Worm (Caenorhabditis elegans) whole organism, L3 larva: ENCODE measurements around the gene ctns-1.

Experiments
- R02D3.7 ChIP-seq: fragments of 150-350 bp; optimal IDR thresholded peaks from 2 replicates; lab custom pipeline; 2014; ENCODE audit warnings: missing biosample characterization, missing genetic modification characterization
- aly-2 ChIP-seq: fragments of 150-350 bp; optimal IDR thresholded peaks from 2 replicates; lab custom pipeline; 2014; ENCODE audit warnings: missing biosample characterization, missing genetic modification characterization
- ama-1 ChIP-seq: fragments of 150-350 bp; optimal IDR thresholded peaks from 2 replicates; lab custom pipeline; 2018
- ceh-16 ChIP-seq: sonication (generic microtip); optimal IDR thresholded peaks from 2 replicates; lab custom pipeline; 2017; ENCODE audit warnings: missing biosample characterization, missing genetic modification characterization
- ceh-28 ChIP-seq: fragments of 150-350 bp; optimal IDR thresholded peaks from 2 replicates; lab custom pipeline; 2014; ENCODE audit warnings: missing biosample characterization, missing genetic modification reagents, missing genetic modification characterization
- ceh-82 ChIP-seq: fragments of 150-350 bp; optimal IDR thresholded peaks from 2 replicates; lab custom pipeline; 2014; ENCODE audit warnings: missing biosample characterization, missing genetic modification characterization
- ceh-9 ChIP-seq: sonication (generic microtip); optimal IDR thresholded peaks from 2 replicates; lab custom pipeline; 2018; ENCODE audit warnings: missing biosample characterization, missing genetic modification characterization
- daf-12 ChIP-seq: fragments of 150-350 bp; optimal IDR thresholded peaks from 2 replicates; lab custom pipeline; 2014; ENCODE audit warnings: missing biosample characterization, missing genetic modification reagents, missing genetic modification characterization
- egl-27 ChIP-seq: sonication (generic microtip); optimal IDR thresholded peaks from 4 replicates; lab custom pipeline; 2017; ENCODE audit warnings: missing biosample characterization, missing genetic modification reagents, missing genetic modification characterization
- egl-5 ChIP-seq: fragments of 150-350 bp; optimal IDR thresholded peaks from 2 replicates; lab custom pipeline; 2017; ENCODE audit warnings: missing biosample characterization, missing genetic modification reagents, missing genetic modification characterization, inconsistent platforms
- elt-1 ChIP-seq: fragments of 150-350 bp; optimal IDR thresholded peaks from 2 replicates; lab custom pipeline; 2014; ENCODE audit warnings: missing biosample characterization, missing genetic modification characterization
- elt-2 ChIP-seq: sonication (generic microtip); optimal IDR thresholded peaks from 2 replicates; lab custom pipeline; 2016; ENCODE audit warnings: missing genetic modification reagents, mild to moderate bottlenecking, missing genetic modification characterization, missing compliant biosample characterization
- elt-3 ChIP-seq, 3 experiments: fragments of 150-350 bp in 1 of 3; sonication (generic microtip) in 2 of 3; optimal IDR thresholded peaks; 2 replicates in 2 of 3; 4 replicates in 1 of 3; lab custom pipeline; 2014 to 2017; ENCODE audit warnings: missing biosample characterization in 3 of 3, missing genetic modification characterization in 3 of 3
- eor-1 ChIP-seq, 2 experiments: fragments of 150-350 bp; optimal IDR thresholded peaks; 2 replicates each; lab custom pipeline; 2014 to 2018; ENCODE audit warnings: missing biosample characterization in 2 of 2, missing genetic modification characterization in 2 of 2
- fkh-10 ChIP-seq: sonication (generic microtip); optimal IDR thresholded peaks from 2 replicates; lab custom pipeline; 2017; ENCODE audit warnings: missing biosample characterization, missing genetic modification reagents, missing genetic modification characterization
- fos-1 ChIP-seq: fragments of 150-350 bp; optimal IDR thresholded peaks from 2 replicates; lab custom pipeline; 2014; ENCODE audit warnings: missing biosample characterization, missing genetic modification characterization
- jun-1 ChIP-seq: fragments of 150-350 bp; optimal IDR thresholded peaks from 2 replicates; lab custom pipeline; 2014; ENCODE audit warnings: missing biosample characterization, missing genetic modification reagents, missing genetic modification characterization
- lin-15B ChIP-seq: fragments of 150-350 bp; optimal IDR thresholded peaks from 2 replicates; lab custom pipeline; 2014; ENCODE audit warnings: missing biosample characterization, missing genetic modification characterization
- lin-39 ChIP-seq: fragments of 150-350 bp; optimal IDR thresholded peaks from 2 replicates; lab custom pipeline; 2018; ENCODE audit warnings: missing biosample characterization, missing genetic modification reagents, missing genetic modification characterization
- lsy-12 ChIP-seq: sonication (generic microtip); optimal IDR thresholded peaks from 2 replicates; lab custom pipeline; 2016; ENCODE audit warnings: mild to moderate bottlenecking, missing genetic modification characterization, missing compliant biosample characterization
- mdl-1 ChIP-seq: fragments of 150-350 bp; optimal IDR thresholded peaks from 2 replicates; lab custom pipeline; 2014; ENCODE audit warnings: missing biosample characterization, missing genetic modification characterization
- nfya-1 ChIP-seq: sonication (generic microtip); optimal IDR thresholded peaks from 2 replicates; lab custom pipeline; 2017; ENCODE audit warnings: missing genetic modification characterization, mild to moderate bottlenecking, missing compliant biosample characterization, antibody characterized with exemption, moderate library complexity; ENCODE audit not compliant: insufficient read depth
- nhr-11 ChIP-seq: fragments of 150-350 bp; optimal IDR thresholded peaks from 2 replicates; lab custom pipeline; 2014; ENCODE audit warnings: missing biosample characterization, missing genetic modification characterization
- nhr-12 ChIP-seq: fragments of 150-350 bp; optimal IDR thresholded peaks from 2 replicates; lab custom pipeline; 2014; ENCODE audit warnings: missing biosample characterization, missing genetic modification characterization
- nhr-23 ChIP-seq: fragments of 150-350 bp; optimal IDR thresholded peaks from 2 replicates; lab custom pipeline; 2014; ENCODE audit warnings: missing biosample characterization, missing genetic modification reagents, missing genetic modification characterization
- nhr-25 ChIP-seq: sonication (generic microtip); optimal IDR thresholded peaks from 2 replicates; lab custom pipeline; 2017; ENCODE audit warnings: missing biosample characterization, missing genetic modification characterization
- nhr-28 ChIP-seq: fragments of 150-350 bp; optimal IDR thresholded peaks from 2 replicates; lab custom pipeline; 2014; ENCODE audit warnings: missing biosample characterization, missing genetic modification characterization
- nhr-43 ChIP-seq: sonication (generic microtip); optimal IDR thresholded peaks from 2 replicates; lab custom pipeline; 2016; ENCODE audit warnings: mild to moderate bottlenecking, missing genetic modification characterization, missing compliant biosample characterization; ENCODE audit not compliant: poor library complexity, severe bottlenecking
- nhr-67 ChIP-seq: fragments of 150-350 bp; optimal IDR thresholded peaks from 2 replicates; lab custom pipeline; 2014; ENCODE audit warnings: missing biosample characterization, missing genetic modification characterization
- nhr-76 ChIP-seq: fragments of 150-350 bp; sonication (generic microtip); optimal IDR thresholded peaks from 5 replicates; lab custom pipeline; 2014; ENCODE audit warnings: missing biosample characterization, missing genetic modification characterization
- nhr-77 ChIP-seq: fragments of 150-350 bp; optimal IDR thresholded peaks from 2 replicates; lab custom pipeline; 2014; ENCODE audit warnings: missing biosample characterization, missing genetic modification characterization
- pha-4 ChIP-seq: fragments of 150-350 bp; optimal IDR thresholded peaks from 2 replicates; lab custom pipeline; 2014; ENCODE audit warnings: missing biosample characterization, missing genetic modification reagents, missing genetic modification characterization
- pqm-1 ChIP-seq: fragments of 150-350 bp; optimal IDR thresholded peaks from 2 replicates; lab custom pipeline; 2017; ENCODE audit warnings: missing biosample characterization, missing genetic modification characterization, inconsistent platforms
- skn-1 ChIP-seq: fragments of 150-350 bp; optimal IDR thresholded peaks from 2 replicates; lab custom pipeline; 2014; ENCODE audit warnings: missing biosample characterization, missing genetic modification characterization
- tbx-2 ChIP-seq: sonication (generic microtip); optimal IDR thresholded peaks from 2 replicates; lab custom pipeline; 2016; ENCODE audit warnings: mild to moderate bottlenecking, missing genetic modification characterization, missing compliant biosample characterization
- unc-39 ChIP-seq: sonication (generic microtip); optimal IDR thresholded peaks from 4 replicates; lab custom pipeline; 2017; ENCODE audit warnings: missing biosample characterization, missing genetic modification characterization
- unc-62 ChIP-seq: fragments of 150-350 bp; sonication (generic microtip); optimal IDR thresholded peaks from 4 replicates; lab custom pipeline; 2014; ENCODE audit warnings: missing biosample characterization, missing genetic modification reagents, missing genetic modification characterization
- zag-1 ChIP-seq: fragments of 150-350 bp; optimal IDR thresholded peaks from 2 replicates; lab custom pipeline; 2014; ENCODE audit warnings: missing biosample characterization, missing genetic modification characterization
- ztf-11 ChIP-seq: fragments of 150-350 bp; optimal IDR thresholded peaks from 2 replicates; lab custom pipeline; 2014; ENCODE audit warnings: missing biosample characterization, missing genetic modification characterization
- ztf-4 ChIP-seq: fragments of 150-350 bp; optimal IDR thresholded peaks from 2 replicates; lab custom pipeline; 2014; ENCODE audit warnings: missing biosample characterization, missing genetic modification characterization

ctns-1 gene

DNA sequence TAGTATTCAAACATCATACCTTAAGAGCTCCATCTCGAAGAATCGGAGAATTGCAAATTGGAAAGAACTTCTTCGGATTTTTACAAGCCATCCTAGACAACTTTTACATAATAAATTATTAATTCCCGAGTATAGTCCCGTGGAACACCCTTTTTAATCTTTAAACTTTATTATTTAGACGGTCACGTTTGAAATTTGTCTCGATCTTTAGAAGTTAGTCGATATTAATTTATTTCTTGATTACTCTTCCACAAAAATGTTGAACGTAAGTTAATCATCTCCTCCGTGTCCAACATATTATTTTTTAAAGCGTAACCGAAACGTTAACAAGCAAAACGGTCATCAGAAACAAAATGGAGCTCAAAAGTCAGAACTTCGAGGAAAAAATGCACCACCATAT, 36.7 kb upstream of the ctns-1 start, which contains the start of the genes decr-1.3 and T05C12.1:
decr-1.3 (minus strand) TSS at position 101 of the 400 bp plus-strand sequence.
T05C12.1 (plus strand) TSS at position 232 of the 400 bp plus-strand sequence.
- TF ChIP-seq pha-4 (no peak), ceh-82 (tag; lab: Kevin White, UChicago) (no peak), nhr-25 (tag; lab: Kevin White, UChicago) (no peak)
- TF ChIP-seq, all 47 proteins: peak for 0

DNA sequence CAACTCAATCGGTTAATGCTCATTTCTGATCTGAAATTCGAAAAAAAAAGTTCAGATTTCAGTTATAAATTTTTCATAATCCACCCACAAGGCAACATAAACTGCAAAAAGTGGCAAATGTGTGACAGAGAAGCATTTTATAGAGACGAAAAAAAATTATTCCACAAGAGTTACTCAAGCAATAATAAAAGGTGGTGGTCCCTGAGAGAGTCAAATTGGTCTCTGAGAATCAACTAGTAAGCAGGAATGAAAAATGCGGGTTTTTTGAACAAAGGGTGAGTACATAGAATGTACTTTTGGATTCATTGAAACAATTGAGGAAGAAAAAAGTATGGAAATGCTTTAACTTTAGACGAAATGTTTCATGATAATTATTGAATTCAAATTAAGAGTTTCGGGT, 33.7 kb upstream of the ctns-1 start, which contains the start of gene T05C12.11:
T05C12.11 (minus strand) TSS at position 101 of the 400 bp plus-strand sequence.
- TF ChIP-seq nhr-43 (tag; lab: Kevin White, UChicago) (no peak), nhr-25 (tag; lab: Kevin White, UChicago) (no peak), ama-1 (lab: Kevin White, UChicago) (no peak), unc-62 (GFP tag; lab: Kevin White, UChicago) (no peak), pqm-1 (tag; lab: Kevin White, UChicago) (no peak), nfya-1 (tag; lab: Kevin White, UChicago) (no peak), elt-2 (tag; lab: Kevin White, UChicago) (no peak), nhr-77 (tag; lab: Kevin White, UChicago) (no peak), jun-1 (no peak), lin-15B (tag; lab: Kevin White, UChicago) (no peak), lin-39 (tag; lab: Kevin White, UChicago) (no peak), ceh-82 (tag; lab: Kevin White, UChicago) (no peak), ceh-28 (no peak), nhr-67 (tag; lab: Kevin White, UChicago) (no peak), tbx-2 (tag; lab: Kevin White, UChicago) (no peak), ceh-9 (tag; lab: Kevin White, UChicago) (no peak)
- TF ChIP-seq, all 47 proteins: peak for 0

DNA sequence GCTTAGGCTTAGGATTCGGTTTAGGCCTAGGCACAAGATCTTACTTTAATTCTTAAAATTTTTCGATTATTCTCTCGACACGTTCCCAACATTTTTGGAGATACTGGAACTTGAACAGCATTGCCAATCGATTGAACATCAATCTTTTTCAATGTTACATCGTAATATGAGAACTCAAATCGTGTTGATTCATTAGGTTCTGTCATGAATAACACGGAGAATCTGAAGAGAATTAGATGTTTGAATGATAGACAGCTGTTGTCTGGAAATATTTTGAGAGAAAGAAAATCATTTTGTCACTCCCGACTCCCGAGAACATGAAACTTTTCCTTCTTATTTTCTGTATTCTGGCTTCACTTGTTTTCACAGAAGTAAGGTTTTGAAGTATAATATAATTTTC, 32.6 kb upstream of the ctns-1 start, which contains the start of gene T05C12.15:
T05C12.15 (plus strand) TSS at position 301 of the 400 bp plus-strand sequence.
- TF ChIP-seq unc-39 (tag; lab: Kevin White, UChicago) (no peak), eor-1 (tag; optimal IDR thresholded peaks at IDR 0.05; lab: Kevin White, UChicago) (no peak), ceh-16 (tag; lab: Kevin White, UChicago) (no peak)

DNA sequence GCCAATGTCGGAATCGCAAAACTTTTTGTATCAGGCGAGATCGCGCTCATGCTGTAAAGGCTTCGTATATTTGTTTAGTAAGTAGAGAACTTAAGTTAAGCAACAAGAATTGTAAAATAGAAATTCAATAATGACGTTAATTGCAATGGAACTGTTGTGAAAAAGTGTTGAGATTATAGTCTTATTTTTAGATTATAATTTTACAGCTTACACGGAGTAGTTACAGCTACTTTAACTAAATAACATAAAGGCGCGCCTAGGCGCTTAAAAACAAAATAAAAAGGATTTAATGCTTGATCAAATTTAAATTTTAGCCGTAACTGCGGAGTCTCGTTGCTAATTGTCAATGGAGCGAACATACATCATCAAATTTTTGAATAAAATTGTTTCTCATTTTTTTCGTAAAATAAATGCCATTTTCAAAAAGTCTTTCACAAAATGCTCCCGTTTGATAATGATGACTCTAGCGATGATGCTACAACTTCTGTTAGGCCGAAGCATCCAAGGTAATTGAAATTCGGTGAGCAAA, 25.5 kb upstream of the ctns-1 start, which contains the start of the genes emb-27 and rrf-3:
emb-27 (minus strand) TSS at position 51 of the 529 bp plus-strand sequence.
rrf-3 (plus strand) TSS at position 346 of the 529 bp plus-strand sequence.
- TF ChIP-seq lsy-12 (tag; lab: Kevin White, UChicago) (no peak), nhr-11 (tag; lab: Kevin White, UChicago) (no peak), ztf-4 (tag; lab: Kevin White, UChicago) (no peak), pha-4 (peak; percentile 82), fkh-10 (no peak), zag-1 (tag; lab: Kevin White, UChicago) (no peak), unc-39 (tag; lab: Kevin White, UChicago) (no peak), ceh-82 (tag; lab: Kevin White, UChicago) (no peak), elt-3 (tag; optimal IDR thresholded peaks at IDR 0.05; lab: Kevin White, UChicago) (no peak), nhr-67 (tag; lab: Kevin White, UChicago) (no peak), nhr-76 (tag; lab: Kevin White, UChicago) (no peak), egl-5 (tag; lab: Kevin White, UChicago) (peak; percentile 31), nhr-25 (tag; lab: Kevin White, UChicago) (peak; percentile 50), elt-2 (tag; lab: Kevin White, UChicago) (no peak), ceh-16 (tag; lab: Kevin White, UChicago) (no peak), nhr-77 (tag; lab: Kevin White, UChicago) (no peak), unc-62 (GFP tag; lab: Kevin White, UChicago) (no peak), ama-1 (lab: Kevin White, UChicago) (no peak), tbx-2 (tag; lab: Kevin White, UChicago) (no peak), nhr-12 (tag; lab: Kevin White, UChicago) (no peak), R02D3.7 (tag; lab: Kevin White, UChicago) (no peak), jun-1 (no peak), lin-15B (tag; lab: Kevin White, UChicago) (peak; percentile 85), ceh-28 (no peak), nfya-1 (tag; lab: Kevin White, UChicago) (peak; percentile 61), aly-2 (tag; lab: Kevin White, UChicago) (no peak), daf-12 (tag; lab: Kevin White, UChicago) (no peak), elt-1 (no peak), pqm-1 (tag; lab: Kevin White, UChicago) (no peak), nhr-28 (no peak), nhr-23 (tag; lab: Kevin White, UChicago) (no peak), lin-39 (tag; lab: Kevin White, UChicago) (no peak), nhr-43 (tag; lab: Kevin White, UChicago) (no peak), ztf-11 (tag; lab: Kevin White, UChicago) (no peak), egl-27 (tag; lab: Kevin White, UChicago) (no peak), fos-1 (no peak), skn-1 (tag; lab: Kevin White, UChicago) (peak; percentile 26), eor-1 (tag; optimal IDR thresholded peaks at IDR 0.05; lab: Kevin White, UChicago) (no peak), mdl-1 (no peak)
